Fruit fly (Drosophila melanogaster) whole organism, embryonic: ENCODE measurements around the gene ens.

Experiments used
- Antp ChIP-seq: fragments of 200-800 bp; sonication (Bioruptor generic); optimal IDR thresholded peaks from 3 replicates; lab custom pipeline; 2016; ENCODE audit warnings: missing biosample characterization, missing genetic modification characterization
- Atf6 ChIP-seq: fragments of 200-800 bp; sonication (Bioruptor generic); IDR thresholded peaks from 2 replicates; pipeline ENCODE4 v1.3.6; 2022; ENCODE audit warnings: missing biosample characterization, missing genetic modification characterization
- Bdp1 ChIP-seq: fragments of 200-800 bp; sonication (Bioruptor generic); optimal IDR thresholded peaks from 3 replicates; lab custom pipeline; 2016; ENCODE audit warnings: missing biosample characterization, missing genetic modification characterization
- CG10462 ChIP-seq: fragments of 200-800 bp; sonication (Bioruptor generic); optimal IDR thresholded peaks from 2 replicates; lab custom pipeline; 2016; ENCODE audit warnings: missing biosample characterization, missing genetic modification characterization
- CG10979 ChIP-seq: fragments of 200-800 bp; sonication (Bioruptor generic); optimal IDR thresholded peaks from 2 replicates; lab custom pipeline; 2018; ENCODE audit warnings: missing biosample characterization, mild to moderate bottlenecking, missing genetic modification characterization, moderate library complexity
- CG11456 ChIP-seq: fragments of 200-800 bp; sonication (Bioruptor generic); IDR thresholded peaks from 3 replicates; pipeline ENCODE4 v1.3.6; 2022; ENCODE audit warnings: missing biosample characterization, missing genetic modification characterization
- CG11695 ChIP-seq: fragments of 200-800 bp; sonication (Bioruptor generic); IDR thresholded peaks from 3 replicates; pipeline ENCODE4 v1.3.6; 2022; ENCODE audit warnings: missing biosample characterization, missing genetic modification characterization
- CG12104 ChIP-seq: fragments of 200-800 bp; sonication (Bioruptor generic); optimal IDR thresholded peaks from 3 replicates; lab custom pipeline; 2016; ENCODE audit warnings: missing biosample characterization, missing genetic modification characterization
- CG14710 ChIP-seq: fragments of 200-800 bp; sonication (Bioruptor generic); optimal IDR thresholded peaks from 3 replicates; lab custom pipeline; 2019; ENCODE audit warnings: missing biosample characterization, mild to moderate bottlenecking, missing genetic modification characterization, moderate library complexity
- CG14860 ChIP-seq: fragments of 200-800 bp; sonication (Bioruptor generic); IDR thresholded peaks from 3 replicates; pipeline ENCODE4 v1.3.6; 2022; ENCODE audit warnings: missing biosample characterization, missing genetic modification characterization; ENCODE audit not compliant: partially characterized antibody
- CG15479 ChIP-seq: fragments of 200-800 bp; sonication (Bioruptor generic); optimal IDR thresholded peaks from 3 replicates; lab custom pipeline; 2019; ENCODE audit warnings: missing biosample characterization, mild to moderate bottlenecking, missing genetic modification characterization, moderate library complexity
- CG2199 ChIP-seq: fragments of 200-800 bp; sonication (Bioruptor generic); IDR thresholded peaks from 3 replicates; pipeline ENCODE4 v1.3.6; 2022; ENCODE audit warnings: missing biosample characterization, missing genetic modification characterization
- CG2678 ChIP-seq: fragments of 200-800 bp; sonication (Bioruptor generic); optimal IDR thresholded peaks from 3 replicates; lab custom pipeline; 2019; ENCODE audit warnings: missing biosample characterization, mild to moderate bottlenecking, missing genetic modification characterization, moderate library complexity
- CG3065 ChIP-seq: fragments of 200-800 bp; sonication (Bioruptor generic); optimal IDR thresholded peaks from 2 replicates; lab custom pipeline; 2016; ENCODE audit warnings: missing biosample characterization, missing genetic modification characterization
- CG32772 ChIP-seq: fragments of 200-800 bp; sonication (Bioruptor generic); IDR thresholded peaks from 2 replicates; pipeline ENCODE4 v1.3.6; 2022; ENCODE audit warnings: missing biosample characterization, missing genetic modification characterization
- CG33213 ChIP-seq: fragments of 200-800 bp; sonication (Bioruptor generic); optimal IDR thresholded peaks from 3 replicates; lab custom pipeline; 2016; ENCODE audit warnings: missing biosample characterization, missing genetic modification characterization
- CG4820 ChIP-seq: fragments of 200-800 bp; sonication (Bioruptor generic); optimal IDR thresholded peaks from 3 replicates; lab custom pipeline; 2016; ENCODE audit warnings: missing biosample characterization, missing genetic modification characterization
- CG4854 ChIP-seq: fragments of 200-800 bp; sonication (Bioruptor generic); optimal IDR thresholded peaks from 2 replicates; lab custom pipeline; 2016; ENCODE audit warnings: missing biosample characterization, missing genetic modification characterization, inconsistent platforms
- CG5953 ChIP-seq: fragments of 200-800 bp; sonication (Bioruptor generic); IDR thresholded peaks from 2 replicates; pipeline ENCODE4 v1.3.6; 2022; ENCODE audit warnings: missing biosample characterization, missing genetic modification characterization
- CG6254 ChIP-seq: fragments of 200-800 bp; sonication (Bioruptor generic); optimal IDR thresholded peaks from 3 replicates; lab custom pipeline; 2017; ENCODE audit warnings: mild to moderate bottlenecking, missing biosample characterization, missing genetic modification reagents, missing genetic modification characterization
- CG6683 ChIP-seq: fragments of 200-800 bp; sonication (Bioruptor generic); optimal IDR thresholded peaks from 2 replicates; lab custom pipeline; 2017; ENCODE audit warnings: missing biosample characterization, mild to moderate bottlenecking, missing genetic modification characterization, missing genetic modification reagents
- CG6689 ChIP-seq: fragments of 200-800 bp; sonication (Bioruptor generic); IDR thresholded peaks from 2 replicates; pipeline ENCODE4 v1.3.6; 2022; ENCODE audit warnings: missing biosample characterization, missing genetic modification characterization
- CG7963 ChIP-seq: fragments of 200-800 bp; sonication (Bioruptor generic); IDR thresholded peaks from 3 replicates; pipeline ENCODE4 v1.3.6; 2022; ENCODE audit warnings: missing biosample characterization, missing genetic modification characterization; ENCODE audit not compliant: partially characterized antibody
- CG8089 ChIP-seq: fragments of 200-800 bp; sonication (Bioruptor generic); optimal IDR thresholded peaks from 3 replicates; lab custom pipeline; 2016; ENCODE audit warnings: missing biosample characterization, missing genetic modification characterization
- CG8388 ChIP-seq: fragments of 200-800 bp; sonication (Bioruptor generic); optimal IDR thresholded peaks from 2 replicates; lab custom pipeline; 2019; ENCODE audit warnings: missing biosample characterization, mild to moderate bottlenecking, missing genetic modification characterization, moderate library complexity
- CG8765 ChIP-seq: fragments of 200-800 bp; sonication (Bioruptor generic); IDR thresholded peaks from 2 replicates; pipeline ENCODE4 v1.3.6; 2022; ENCODE audit warnings: missing biosample characterization, missing genetic modification characterization
- Camta ChIP-seq: fragments of 200-800 bp; sonication (Bioruptor generic); optimal IDR thresholded peaks from 2 replicates; lab custom pipeline; 2016; ENCODE audit warnings: missing biosample characterization, missing genetic modification characterization
- Dfd ChIP-seq, 2 experiments: fragments of >200 bp; optimal IDR thresholded peaks; 2 replicates each; lab custom pipeline; 2017; ENCODE audit warnings: missing biosample characterization in 2 of 2, missing genetic modification characterization in 2 of 2
- Dp ChIP-seq: fragments of 200-800 bp; sonication (Bioruptor generic); optimal IDR thresholded peaks from 2 replicates; lab custom pipeline; 2018; ENCODE audit warnings: missing biosample characterization, mild to moderate bottlenecking, missing genetic modification characterization, moderate library complexity
- Hey ChIP-seq: fragments of 200-800 bp; sonication (Bioruptor generic); optimal IDR thresholded peaks from 3 replicates; lab custom pipeline; 2018; ENCODE audit warnings: missing biosample characterization, mild to moderate bottlenecking, missing genetic modification characterization
- Hmr ChIP-seq: fragments of 200-800 bp; sonication (Bioruptor generic); optimal IDR thresholded peaks from 3 replicates; lab custom pipeline; 2017; ENCODE audit warnings: mild to moderate bottlenecking, missing biosample characterization, missing genetic modification reagents, missing genetic modification characterization
- Myb ChIP-seq: fragments of 200-800 bp; sonication (Bioruptor generic); optimal IDR thresholded peaks from 2 replicates; lab custom pipeline; 2016; ENCODE audit warnings: missing biosample characterization, missing genetic modification characterization
- PHDP ChIP-seq: fragments of 200-800 bp; sonication (Bioruptor generic); optimal IDR thresholded peaks from 3 replicates; lab custom pipeline; 2018; ENCODE audit warnings: missing biosample characterization, mild to moderate bottlenecking, missing genetic modification characterization, moderate library complexity
- Sry-β ChIP-seq: fragments of 200-800 bp; sonication (Bioruptor generic); optimal IDR thresholded peaks from 2 replicates; lab custom pipeline; 2018; ENCODE audit warnings: missing biosample characterization, mild to moderate bottlenecking, missing genetic modification characterization, moderate library complexity
- Usf ChIP-seq: fragments of 200-800 bp; sonication (Bioruptor generic); optimal IDR thresholded peaks from 2 replicates; lab custom pipeline; 2017; ENCODE audit warnings: missing genotype, missing biosample characterization, missing genetic modification characterization
- ara ChIP-seq: fragments of 200-800 bp; sonication (Bioruptor generic); IDR thresholded peaks from 2 replicates; pipeline ENCODE4 v1.3.6; 2022; ENCODE audit warnings: missing biosample characterization, missing genetic modification characterization
- br ChIP-seq: fragments of >200 bp; optimal IDR thresholded peaks from 2 replicates; lab custom pipeline; 2017
- btn ChIP-seq: fragments of 200-800 bp; sonication (Bioruptor generic); optimal IDR thresholded peaks from 2 replicates; lab custom pipeline; 2016; ENCODE audit warnings: missing biosample characterization, missing genetic modification characterization
- dimm ChIP-seq: fragments of 200-800 bp; sonication (Bioruptor generic); IDR thresholded peaks from 2 replicates; pipeline ENCODE4 v1.3.6; 2022; ENCODE audit warnings: missing biosample characterization, missing genetic modification characterization
- dysf ChIP-seq: fragments of 200-800 bp; sonication (Bioruptor generic); IDR thresholded peaks from 3 replicates; pipeline ENCODE4 v1.3.6; 2022; ENCODE audit warnings: missing biosample characterization, missing genetic modification characterization
- knrl ChIP-seq: fragments of 200-800 bp; sonication (Bioruptor generic); IDR thresholded peaks from 3 replicates; pipeline ENCODE4 v1.3.6; 2022; ENCODE audit warnings: missing biosample characterization, missing genetic modification characterization; ENCODE audit not compliant: partially characterized antibody
- lbe ChIP-seq: fragments of 200-800 bp; sonication (Bioruptor generic); optimal IDR thresholded peaks from 2 replicates; lab custom pipeline; 2016; ENCODE audit warnings: missing biosample characterization, mild to moderate bottlenecking, missing genetic modification characterization
- lola ChIP-seq, 3 experiments: fragments of >200 bp in 2 of 3; fragments of 200-800 bp in 1 of 3; sonication (Bioruptor generic) in 1 of 3; optimal IDR thresholded peaks; 2 replicates each; lab custom pipeline; 2017 to 2019; ENCODE audit warnings: missing biosample characterization in 3 of 3, missing genetic modification characterization in 3 of 3, mild to moderate bottlenecking in 1 of 3, moderate library complexity in 1 of 3
- prd ChIP-seq, 3 experiments: fragments of >200 bp in 2 of 3; fragments of 200-800 bp in 1 of 3; sonication (Bioruptor generic) in 1 of 3; optimal IDR thresholded peaks in 2 of 3; IDR thresholded peaks in 1 of 3; 2 replicates in 2 of 3; 3 replicates in 1 of 3; pipeline versions ENCODE4 v1.3.6 to Lab custom; 2017 to 2022; ENCODE audit warnings: missing biosample characterization in 1 of 3, missing genetic modification characterization in 1 of 3
- slbo ChIP-seq: fragments of 200-800 bp; sonication (Bioruptor generic); IDR thresholded peaks from 2 replicates; pipeline ENCODE4 v1.3.6; 2022; ENCODE audit warnings: missing biosample characterization, missing genetic modification characterization
- tin ChIP-seq: fragments of 200-800 bp; sonication (Bioruptor generic); optimal IDR thresholded peaks from 3 replicates; lab custom pipeline; 2016; ENCODE audit warnings: missing biosample characterization, missing genetic modification characterization
- tio ChIP-seq: fragments of 200-800 bp; sonication (Bioruptor generic); optimal IDR thresholded peaks from 2 replicates; lab custom pipeline; 2017; ENCODE audit warnings: missing biosample characterization, missing genetic modification characterization, inconsistent platforms
- unpg ChIP-seq: fragments of 200-800 bp; sonication (Bioruptor generic); optimal IDR thresholded peaks from 3 replicates; lab custom pipeline; 2018; ENCODE audit warnings: missing biosample characterization, mild to moderate bottlenecking, missing genetic modification characterization, moderate library complexity
- wek ChIP-seq: fragments of 200-800 bp; sonication (Bioruptor generic); optimal IDR thresholded peaks from 3 replicates; lab custom pipeline; 2018; ENCODE audit warnings: missing biosample characterization, mild to moderate bottlenecking, missing genetic modification characterization, moderate library complexity
- yki ChIP-seq: fragments of >200 bp; optimal IDR thresholded peaks from 3 replicates; lab custom pipeline; 2018
- zfh1 ChIP-seq: fragments of 200-800 bp; sonication (Bioruptor generic); IDR thresholded peaks from 3 replicates; pipeline ENCODE4 v1.3.6; 2022; ENCODE audit warnings: missing biosample characterization, missing genetic modification characterization

ens gene

DNA sequence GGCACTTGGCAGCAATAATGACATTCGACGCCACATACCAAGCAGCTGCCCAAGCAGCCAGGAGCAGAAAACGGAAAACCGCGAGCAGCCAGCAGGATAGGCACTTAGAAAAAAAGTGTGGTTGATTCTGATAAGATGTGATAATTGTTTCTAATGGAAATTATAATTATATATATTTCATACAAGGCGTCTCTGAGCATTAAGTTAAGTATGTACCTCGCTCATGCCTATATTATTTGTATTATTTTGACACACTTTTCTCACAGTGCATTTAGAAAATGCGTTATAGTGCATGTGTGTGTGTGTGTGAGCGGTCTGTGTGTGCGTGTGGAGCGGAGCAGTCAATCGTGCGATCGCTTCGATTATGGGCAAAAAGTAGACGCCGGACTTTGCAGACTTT lies 24.0 kb upstream of the ens start (continued):
- TF ChIP-seq zfh1 (GFP tag; lab: Robert Waterston, UW) (peak; percentile 70), CG6689 (GFP tag; lab: Robert Waterston, UW) (peak; percentile 27; the same call in 1 of the 2 replicates), CG7963 (GFP tag; lab: Robert Waterston, UW) (no peak), knrl (GFP tag; lab: Robert Waterston, UW) (no peak), CG4854 (GFP tag; lab: Kevin White, UChicago) (no peak), Usf (GFP tag; lab: Kevin White, UChicago) (no peak), Dp (GFP tag; lab: Kevin White, UChicago) (no peak), CG3065 (GFP tag; lab: Kevin White, UChicago) (no peak), CG11456 (GFP tag; lab: Robert Waterston, UW) (no peak), ara (GFP tag; lab: Robert Waterston, UW) (peak; percentile 66; the same call in 1 of the 2 replicates), CG32772 (0 out of 2 replicates have a peak, but pooled peaks have one; percentile 22), CG8388 (GFP tag; lab: Kevin White, UChicago) (peak; percentile 22), CG11695 (GFP tag; lab: Robert Waterston, UW) (0 out of 3 replicates have a peak, but pooled peaks have one; percentile 14), wek (GFP tag; lab: Kevin White, UChicago) (no peak), btn (GFP tag; lab: Kevin White, UChicago) (no peak), Hmr (GFP tag; lab: Kevin White, UChicago) (no peak), CG2678 (no peak), CG4820 (GFP tag; lab: Kevin White, UChicago) (peak; percentile 7), CG15479 (GFP tag; lab: Kevin White, UChicago) (peak; percentile 5), CG10462 (GFP tag; lab: Kevin White, UChicago) (no peak), yki (lab: Kevin White, UChicago) (no peak), dysf (GFP tag; lab: Robert Waterston, UW) (no peak), Camta (GFP tag; lab: Kevin White, UChicago) (no peak), Myb (GFP tag; lab: Kevin White, UChicago) (no peak), br (no peak), Dfd (GFP tag; optimal IDR thresholded peaks at IDR 0.05; lab: Kevin White, UChicago) (no peak), CG5953 (GFP tag; lab: Robert Waterston, UW) (no peak), dimm (GFP tag; lab: Robert Waterston, UW) (no peak), Antp (GFP tag; lab: Kevin White, UChicago) (no peak), CG8765 (GFP tag; lab: Robert Waterston, UW) (peak; percentile 66; the same call in 1 of the 2 replicates), CG6683 (no peak), tio (GFP tag; lab: Kevin White, UChicago) (no peak), CG6254 (GFP tag; lab: Kevin White, UChicago) (peak; percentile 0), CG12104 (GFP tag; lab: Kevin White, UChicago) (no peak), Hey (no peak), CG8089 (GFP tag; lab: Kevin White, UChicago) (no peak), prd (optimal IDR thresholded peaks at IDR 0.05; lab: Kevin White, UChicago) (no peak), prd (GFP tag; IDR thresholded peaks at IDR 0.05; lab: Robert Waterston, UW) (peak; percentile 87), unpg (GFP tag; lab: Kevin White, UChicago) (no peak), Bdp1 (GFP tag; lab: Kevin White, UChicago) (no peak), slbo (no peak), lbe (GFP tag; lab: Kevin White, UChicago) (peak; percentile 18), PHDP (no peak), Sry-β (GFP tag; lab: Kevin White, UChicago) (no peak), lola (GFP tag; optimal IDR thresholded peaks at IDR 0.05; lab: Kevin White, UChicago) (peak in 1 of 3 experiments; percentile 58), CG14860 (GFP tag; lab: Robert Waterston, UW) (no peak), CG2199 (GFP tag; lab: Robert Waterston, UW) (no peak), tin (GFP tag; lab: Kevin White, UChicago) (peak; percentile 5), Atf6 (GFP tag; lab: Robert Waterston, UW) (no peak), CG10979 (tag; lab: Kevin White, UChicago) (peak; percentile 67), CG14710 (tag; lab: Kevin White, UChicago) (peak; percentile 39), CG33213 (GFP tag; lab: Kevin White, UChicago) (no peak)
